Fruit fly (Drosophila melanogaster): Measurements from ENCODE around the gene CG17564.

DNA sequence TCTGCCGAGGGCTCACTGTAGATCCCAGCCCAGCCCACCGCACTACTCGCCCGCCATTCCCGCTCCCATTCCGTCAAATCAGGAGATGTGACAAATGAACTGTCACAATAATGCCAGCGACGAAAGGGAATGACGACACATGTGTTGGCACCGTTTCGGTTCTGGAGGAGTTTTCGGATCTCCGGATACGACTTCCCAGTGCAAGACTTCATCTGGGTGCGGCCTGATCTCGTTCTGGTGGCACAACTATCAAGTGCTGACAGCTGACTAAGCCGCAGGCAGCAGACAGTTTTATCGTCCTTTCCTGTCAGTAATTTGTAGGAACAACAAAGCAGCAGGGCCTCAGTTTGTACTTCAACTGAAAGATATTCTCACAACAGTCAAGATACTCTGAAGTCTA, 23.0 kb upstream of the CG17564 start:
- TF ChIP-seq Ets98B (GFP tag; IDR thresholded peaks at IDR 0.05) (no peak), CG14655 (GFP tag; optimal IDR thresholded peaks at IDR 0.05) (no peak), CG8159 (tag; optimal IDR thresholded peaks at IDR 0.05) (no peak), CG12605 (GFP tag; IDR thresholded peaks at IDR 0.05) (no peak), Snoo (tag; optimal IDR thresholded peaks at IDR 0.05) (no peak), CG8301 (tag; optimal IDR thresholded peaks at IDR 0.05) (no peak), CG10348 (GFP tag; IDR thresholded peaks at IDR 0.05) (no peak), CG34367 (tag; optimal IDR thresholded peaks at IDR 0.05) (no peak), Pif1B (GFP tag; optimal IDR thresholded peaks at IDR 0.05) (no peak), rn (GFP tag; IDR thresholded peaks at IDR 0.05) (no peak)

Measured in whole organism, pupa.